Worm (Caenorhabditis elegans): ENCODE data around the gene K10D11.3.
A peak's percentile ranks its signal among the peaks of the same experiment; 100 is the strongest.

The K10D11.3 gene

DNA sequence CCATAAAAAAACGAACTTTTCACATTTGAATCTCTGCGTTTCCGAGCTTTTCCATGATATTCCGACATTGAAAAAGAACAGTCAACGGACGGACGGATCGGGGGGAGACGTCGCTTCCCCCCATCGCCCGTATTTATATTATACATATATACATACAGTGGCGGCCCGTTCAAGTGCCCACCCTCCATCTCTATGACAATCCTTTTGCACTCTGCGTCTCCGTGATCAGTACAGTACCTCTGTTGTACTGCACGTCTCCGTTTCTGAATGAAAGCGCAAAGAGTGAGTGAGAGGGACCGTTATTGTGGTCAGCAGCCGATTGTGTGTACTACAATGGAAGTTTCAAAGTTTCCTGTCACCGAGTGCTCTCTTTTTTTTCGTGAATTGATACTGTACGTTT lies 13.2 kb upstream of the K10D11.3 start:
- TF ChIP-seq pha-4 (tag; optimal IDR thresholded peaks at IDR 0.05) = peak; percentile 53
- TF ChIP-seq sptf-1 (tag; optimal IDR thresholded peaks at IDR 0.05) = peak; percentile 23
- peak; percentile 76 for TF ChIP-seq ham-2 (GFP tag; optimal IDR thresholded peaks at IDR 0.05)
- TF ChIP-seq unc-62 (GFP tag; optimal IDR thresholded peaks at IDR 0.05) = no peak
- TF ChIP-seq nhr-2 (tag; optimal IDR thresholded peaks at IDR 0.05) = peak; percentile 68

DNA sequence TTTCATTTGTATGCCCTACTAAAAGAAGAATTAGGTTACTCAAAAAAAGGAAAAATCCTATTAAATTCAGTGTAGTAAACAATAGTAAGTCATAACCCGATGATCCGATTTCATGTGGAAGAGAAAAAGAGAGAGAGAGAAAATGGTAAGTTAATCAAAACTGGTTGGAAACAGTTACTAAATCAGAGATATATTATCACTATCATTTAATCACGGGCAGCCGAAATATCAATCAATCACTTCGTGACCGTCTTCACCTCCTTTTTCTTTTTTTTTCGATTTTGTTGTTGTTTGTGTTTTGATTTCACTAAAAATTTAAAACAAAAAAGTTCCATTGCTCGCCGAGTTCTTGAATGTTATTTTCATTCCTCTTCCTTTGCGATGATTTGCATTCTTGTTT lies 11.6 kb upstream of the K10D11.3 start:
- TF ChIP-seq pha-4 (tag; optimal IDR thresholded peaks at IDR 0.05) (no peak), cnd-1 (tag; optimal IDR thresholded peaks at IDR 0.05) (no peak), lin-32 (GFP tag; optimal IDR thresholded peaks at IDR 0.05) (no peak), mab-5 (tag; optimal IDR thresholded peaks at IDR 0.05) (no peak)

DNA sequence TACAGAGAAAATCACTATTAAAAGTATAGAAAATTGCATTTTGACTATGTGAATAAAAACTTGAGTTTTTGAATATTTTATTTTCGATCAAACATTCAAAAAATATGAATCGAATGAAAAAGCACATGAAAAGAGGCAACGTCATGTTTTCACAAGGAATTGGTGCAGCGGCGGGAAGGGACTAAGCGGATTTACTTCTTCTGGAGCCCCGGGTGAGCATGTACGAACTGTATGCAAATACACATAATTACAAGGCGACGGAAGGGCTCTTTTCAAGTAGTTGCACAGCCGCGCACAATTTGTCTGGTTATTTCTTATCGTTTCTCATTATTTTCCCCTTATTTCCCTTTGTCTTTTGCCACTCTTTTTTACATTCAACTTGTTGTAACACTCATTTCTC lies 10.0 kb upstream of the K10D11.3 start, which contains the start of gene K10D11.7:
K10D11.7 (minus strand) TSS at position 101 of the 400 bp plus-strand sequence.
- TF ChIP-seq sptf-1 (tag; optimal IDR thresholded peaks at IDR 0.05) = no peak
- TF ChIP-seq nhr-76 (tag; optimal IDR thresholded peaks at IDR 0.05) = no peak
- no peak for TF ChIP-seq mab-5 (tag; optimal IDR thresholded peaks at IDR 0.05)
- no peak for TF ChIP-seq ceh-43 (GFP tag; optimal IDR thresholded peaks at IDR 0.05)
- no peak for TF ChIP-seq nhr-2 (tag; optimal IDR thresholded peaks at IDR 0.05)
- TF ChIP-seq hlh-1 (tag; optimal IDR thresholded peaks at IDR 0.05) = no peak
- TF ChIP-seq nhr-237 (tag; optimal IDR thresholded peaks at IDR 0.05) = no peak
- no peak for TF ChIP-seq elt-1 (tag; optimal IDR thresholded peaks at IDR 0.05; ENCODE audit: borderline replicate concordance, insufficient read depth)
- no peak for TF ChIP-seq lin-13 (tag; optimal IDR thresholded peaks at IDR 0.05)
- TF ChIP-seq unc-62 (GFP tag; optimal IDR thresholded peaks at IDR 0.05) = no peak
- TF ChIP-seq ceh-39 (tag; optimal IDR thresholded peaks at IDR 0.05) = no peak
- TF ChIP-seq zip-8 (tag; optimal IDR thresholded peaks at IDR 0.05) = no peak
- TF ChIP-seq lsy-2 (tag; optimal IDR thresholded peaks at IDR 0.05) = no peak
- no peak for TF ChIP-seq elt-3 (tag; optimal IDR thresholded peaks at IDR 0.05)
- TF ChIP-seq ces-1 (GFP tag; optimal IDR thresholded peaks at IDR 0.05) = no peak
- no peak for TF ChIP-seq lin-32 (GFP tag; optimal IDR thresholded peaks at IDR 0.05)
- TF ChIP-seq ceh-83 (GFP tag; optimal IDR thresholded peaks at IDR 0.05) = no peak
- TF ChIP-seq drap-1 (GFP tag; optimal IDR thresholded peaks at IDR 0.05) = no peak
- no peak for TF ChIP-seq nhr-12 (tag; optimal IDR thresholded peaks at IDR 0.05)

DNA sequence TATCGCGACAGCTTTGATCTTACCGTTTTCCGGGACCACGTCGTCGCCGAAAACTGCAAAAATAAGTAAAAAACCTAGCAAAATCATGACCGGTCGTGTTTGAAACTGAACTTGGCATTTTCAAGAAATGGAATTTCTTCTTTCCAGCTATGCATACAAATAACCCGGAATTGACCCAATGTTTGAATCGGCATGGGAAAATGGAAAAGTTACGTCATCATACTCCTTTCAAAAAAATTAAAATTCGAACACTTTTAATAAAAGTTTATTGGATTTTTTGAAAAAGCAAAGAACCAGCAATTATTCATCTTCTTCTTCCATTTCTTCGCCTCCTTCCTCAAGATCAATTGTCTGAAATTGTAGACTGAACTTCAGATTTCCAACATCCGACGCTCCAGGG lies 8.4 kb upstream of the K10D11.3 start, which contains the start of gene K10D11.4:
K10D11.4 (minus strand) TSS at position 101 of the 400 bp plus-strand sequence.
- no peak for TF ChIP-seq nhr-28 (tag; optimal IDR thresholded peaks at IDR 0.05)
- peak; percentile 48 for TF ChIP-seq zip-8 (tag; optimal IDR thresholded peaks at IDR 0.05)

DNA sequence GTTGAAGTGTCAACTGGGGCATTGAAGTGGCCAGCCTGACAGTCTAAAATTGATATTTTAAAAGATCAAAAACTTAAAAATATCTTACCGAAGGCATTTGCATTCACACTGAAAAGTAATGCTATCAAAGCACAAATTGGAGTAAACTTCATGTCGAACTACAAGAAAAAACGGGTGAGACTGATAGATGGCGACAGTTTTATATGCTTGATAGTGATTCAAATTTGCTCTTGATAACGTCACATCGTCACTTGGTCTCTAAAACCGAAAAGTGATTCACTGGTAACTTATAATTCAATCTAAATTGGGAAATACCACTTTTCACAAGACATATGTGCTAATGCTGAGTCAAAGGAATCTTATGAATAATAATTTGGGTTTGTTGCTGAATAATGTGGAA lies 5.7 kb upstream of the K10D11.3 start, which contains the start of gene K10D11.5:
K10D11.5 (minus strand) TSS at position 215 of the 400 bp plus-strand sequence.
- TF ChIP-seq ham-2 (GFP tag; optimal IDR thresholded peaks at IDR 0.05) = no peak
- TF ChIP-seq unc-62 (GFP tag; optimal IDR thresholded peaks at IDR 0.05) = no peak
- TF ChIP-seq unc-39 (tag; optimal IDR thresholded peaks at IDR 0.05) = no peak
- TF ChIP-seq drap-1 (GFP tag; optimal IDR thresholded peaks at IDR 0.05) = no peak
- TF ChIP-seq pha-4 (tag; optimal IDR thresholded peaks at IDR 0.05) = no peak
- TF ChIP-seq nhr-2 (tag; optimal IDR thresholded peaks at IDR 0.05) = no peak
- no peak for TF ChIP-seq nhr-28 (tag; optimal IDR thresholded peaks at IDR 0.05)
- TF ChIP-seq lin-13 (tag; optimal IDR thresholded peaks at IDR 0.05) = no peak
- no peak for TF ChIP-seq ces-1 (GFP tag; optimal IDR thresholded peaks at IDR 0.05)

DNA sequence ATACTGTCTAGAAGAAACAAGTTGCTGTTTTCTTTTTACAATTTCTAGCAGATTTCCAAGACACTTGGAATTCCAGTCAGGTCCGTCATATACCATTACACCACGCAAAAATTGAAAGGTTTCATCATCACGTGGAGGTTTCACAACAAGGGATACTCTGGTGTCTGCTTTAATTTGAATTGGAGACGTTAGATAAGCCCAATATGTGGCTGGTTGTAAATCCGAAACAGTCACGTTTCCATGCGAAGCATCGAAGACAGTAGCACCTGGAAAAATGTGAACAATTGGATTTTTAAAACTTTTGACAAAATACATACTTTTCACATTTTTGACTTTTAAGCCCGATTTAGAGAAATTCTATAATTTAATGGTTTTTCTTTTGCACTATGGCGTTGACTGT lies 4.7 kb upstream of the K10D11.3 start:
- TF ChIP-seq lin-13 (tag; optimal IDR thresholded peaks at IDR 0.05) = no peak
- TF ChIP-seq elt-1 (tag; optimal IDR thresholded peaks at IDR 0.05; ENCODE audit: borderline replicate concordance, insufficient read depth) = no peak
- no peak for TF ChIP-seq flh-1 (GFP tag; optimal IDR thresholded peaks at IDR 0.05)
- no peak for TF ChIP-seq ceh-83 (GFP tag; optimal IDR thresholded peaks at IDR 0.05)
- no peak for TF ChIP-seq snpc-4 (tag; optimal IDR thresholded peaks at IDR 0.05)
- TF ChIP-seq ceh-39 (tag; optimal IDR thresholded peaks at IDR 0.05) = no peak
- TF ChIP-seq sptf-1 (tag; optimal IDR thresholded peaks at IDR 0.05) = no peak
- no peak for TF ChIP-seq pha-4 (tag; optimal IDR thresholded peaks at IDR 0.05)
- TF ChIP-seq blmp-1 (tag; optimal IDR thresholded peaks at IDR 0.05) = no peak
- TF ChIP-seq ham-2 (GFP tag; optimal IDR thresholded peaks at IDR 0.05) = no peak
- TF ChIP-seq hlh-1 (tag; optimal IDR thresholded peaks at IDR 0.05) = no peak
- no peak for TF ChIP-seq zip-8 (tag; optimal IDR thresholded peaks at IDR 0.05)
- TF ChIP-seq drap-1 (GFP tag; optimal IDR thresholded peaks at IDR 0.05) = no peak
- TF ChIP-seq unc-120 (tag; optimal IDR thresholded peaks at IDR 0.05; ENCODE audit: poor library complexity, severe bottlenecking) = no peak
- no peak for TF ChIP-seq mab-5 (tag; optimal IDR thresholded peaks at IDR 0.05)
- TF ChIP-seq lsy-2 (tag; optimal IDR thresholded peaks at IDR 0.05) = no peak
- no peak for TF ChIP-seq elt-3 (tag; optimal IDR thresholded peaks at IDR 0.05)
- no peak for TF ChIP-seq unc-62 (GFP tag; optimal IDR thresholded peaks at IDR 0.05)
- no peak for TF ChIP-seq ztf-11 (tag; optimal IDR thresholded peaks at IDR 0.05)

Measured in whole organism, mixed stage, embryonic.